Fruit fly (Drosophila melanogaster): ENCODE results near the gene Klp67A.

DNA sequence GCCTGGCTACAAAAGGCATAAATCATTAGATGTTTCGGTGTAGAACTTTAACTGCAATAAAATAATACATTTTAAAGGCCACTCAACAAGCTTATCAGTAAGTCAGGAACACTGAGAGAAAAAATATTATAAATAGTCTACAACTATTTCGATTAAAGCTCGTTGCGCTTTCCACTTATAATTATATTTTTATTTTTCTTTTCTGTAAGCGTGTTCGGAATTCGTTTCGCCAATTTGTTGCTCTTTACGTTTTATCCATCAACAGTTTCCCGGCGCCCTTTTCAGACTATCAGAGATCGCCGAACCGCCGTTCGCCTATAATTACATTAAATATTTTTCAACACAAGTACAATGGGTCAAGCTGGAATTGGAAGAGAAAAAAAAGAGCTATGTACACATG lies 27.8 kb downstream of the Klp67A start:
- TF ChIP-seq pan (optimal IDR thresholded peaks at IDR 0.05) (no peak), usp (GFP tag; optimal IDR thresholded peaks at IDR 0.05) (no peak), Dll (optimal IDR thresholded peaks at IDR 0.05) (no peak), CG8478 (optimal IDR thresholded peaks at IDR 0.05) (no peak), psq (optimal IDR thresholded peaks at IDR 0.05) (no peak), EcR (GFP tag; optimal IDR thresholded peaks at IDR 0.05) (no peak)

Data from whole organism.